Worm (Caenorhabditis elegans) whole organism, L1 larva: Measurements from ENCODE around the gene fbxb-9.
A peak's percentile ranks its signal among the peaks of the same experiment; 100 is the strongest.
"Not testable (repeated sequence)": the region's sequence is repeated elsewhere in the genome, so short reads cannot be mapped to it uniquely, and the experiment has no call there.

ENCODE experiments used
- C04F5.9 ChIP-seq: sonication (generic microtip); optimal IDR thresholded peaks from 2 replicates; lab custom pipeline; 2016; ENCODE audit warnings: missing genetic modification characterization, missing compliant biosample characterization
- C16A3.4 ChIP-seq: fragments of 150-350 bp; optimal IDR thresholded peaks from 2 replicates; lab custom pipeline; 2014; ENCODE audit warnings: missing biosample characterization, missing genetic modification characterization
- dpl-1 ChIP-seq, 3 experiments: fragments of 150-350 bp in 2 of 3; sonication (generic microtip) in 1 of 3; optimal IDR thresholded peaks; 2 replicates each; lab custom pipeline; 2014 to 2017; ENCODE audit warnings: missing biosample characterization in 3 of 3, missing genetic modification characterization in 3 of 3, missing genetic modification reagents in 3 of 3
- efl-1 ChIP-seq, 4 experiments: fragments of 150-350 bp; optimal IDR thresholded peaks in 3 of 4; peaks in 1 of 4; 1 replicate in 1 of 4; 2 replicates in 3 of 4; lab custom pipeline; 2014; ENCODE audit warnings: missing biosample characterization in 2 of 4, missing genetic modification characterization in 2 of 4, missing genetic modification reagents in 2 of 4
- egl-27 ChIP-seq, 2 experiments: fragments of 150-350 bp in 1 of 2; sonication (generic microtip); optimal IDR thresholded peaks; 3 replicates each; lab custom pipeline; 2017 to 2018; ENCODE audit warnings: missing biosample characterization in 2 of 2, missing genetic modification characterization in 2 of 2, missing genetic modification reagents in 2 of 2
- fkh-4 ChIP-seq: sonication (generic microtip); optimal IDR thresholded peaks from 2 replicates; lab custom pipeline; 2016; ENCODE audit warnings: missing compliant biosample characterization, missing genetic modification characterization, borderline replicate concordance
- fkh-8 ChIP-seq: sonication (generic microtip); optimal IDR thresholded peaks from 2 replicates; lab custom pipeline; 2016; ENCODE audit warnings: mild to moderate bottlenecking, missing genetic modification characterization, missing compliant biosample characterization
- grh-1 ChIP-seq: fragments of 200-800 bp; sonication (Bioruptor generic); IDR thresholded peaks from 2 replicates; pipeline ENCODE4 v1.3.6; 2022; ENCODE audit warnings: missing genetic modification reagents, missing genetic modification characterization, missing compliant biosample characterization
- hlh-17 ChIP-seq: fragments of 200-800 bp; sonication (Bioruptor generic); optimal IDR thresholded peaks from 2 replicates; lab custom pipeline; 2018; ENCODE audit warnings: missing genetic modification characterization, mild to moderate bottlenecking, missing compliant biosample characterization, moderate library complexity, borderline replicate concordance
- hpl-2 ChIP-seq: fragments of 150-350 bp; optimal IDR thresholded peaks from 2 replicates; lab custom pipeline; 2014; ENCODE audit warnings: missing biosample characterization, missing genetic modification reagents, missing genetic modification characterization
- isw-1 ChIP-seq: fragments of 200-800 bp; sonication (Bioruptor generic); IDR thresholded peaks from 2 replicates; pipeline ENCODE4 v1.3.6; 2022; ENCODE audit warnings: missing genetic modification characterization, missing compliant biosample characterization
- lin-13 ChIP-seq: fragments of 150-350 bp; optimal IDR thresholded peaks from 2 replicates; lab custom pipeline; 2014; ENCODE audit warnings: missing biosample characterization, missing genetic modification reagents, missing genetic modification characterization
- lin-15B ChIP-seq: fragments of 150-350 bp; sonication (generic microtip); optimal IDR thresholded peaks from 3 replicates; lab custom pipeline; 2014; ENCODE audit warnings: missing biosample characterization, missing genetic modification characterization
- lin-39 ChIP-seq: fragments of 150-350 bp; optimal IDR thresholded peaks from 2 replicates; lab custom pipeline; 2014; ENCODE audit warnings: missing biosample characterization, missing genetic modification reagents, missing genetic modification characterization
- lir-3 ChIP-seq: sonication (generic microtip); optimal IDR thresholded peaks from 2 replicates; lab custom pipeline; 2016; ENCODE audit warnings: mild to moderate bottlenecking, missing genetic modification characterization, moderate library complexity, missing compliant biosample characterization; ENCODE audit not compliant: poor library complexity
- mdl-1 ChIP-seq, 2 experiments: fragments of 150-350 bp; optimal IDR thresholded peaks; 2 replicates each; lab custom pipeline; 2014 to 2017; ENCODE audit warnings: missing biosample characterization in 2 of 2, missing genetic modification characterization in 2 of 2, inconsistent platforms in 1 of 2
- mep-1 ChIP-seq: fragments of 150-350 bp; optimal IDR thresholded peaks from 2 replicates; lab custom pipeline; 2014; ENCODE audit warnings: missing biosample characterization, missing genetic modification characterization
- nhr-11 ChIP-seq: fragments of 150-350 bp; optimal IDR thresholded peaks from 2 replicates; lab custom pipeline; 2014; ENCODE audit warnings: missing biosample characterization, missing genetic modification characterization
- nhr-12 ChIP-seq: sonication (generic microtip); optimal IDR thresholded peaks from 2 replicates; lab custom pipeline; 2017; ENCODE audit warnings: missing biosample characterization, missing genetic modification characterization
- nhr-19 ChIP-seq: fragments of 200-800 bp; sonication (Bioruptor generic); conservative IDR thresholded peaks from 2 replicates; pipeline ENCODE4 v1.3.6; 2022; ENCODE audit warnings: missing genetic modification characterization, missing compliant biosample characterization
- nhr-237 ChIP-seq: fragments of 150-350 bp; optimal IDR thresholded peaks from 2 replicates; lab custom pipeline; 2014; ENCODE audit warnings: missing biosample characterization, missing genetic modification characterization
- nhr-28 ChIP-seq: fragments of 150-350 bp; optimal IDR thresholded peaks from 2 replicates; lab custom pipeline; 2014; ENCODE audit warnings: missing biosample characterization, missing genetic modification characterization
- pag-3 ChIP-seq: sonication (generic microtip); optimal IDR thresholded peaks from 2 replicates; lab custom pipeline; 2017; ENCODE audit warnings: missing genetic modification characterization, mild to moderate bottlenecking, missing compliant biosample characterization, antibody characterized with exemption, borderline replicate concordance; ENCODE audit not compliant: insufficient read depth
- pax-3 ChIP-seq: fragments of 200-800 bp; sonication (Bioruptor generic); optimal IDR thresholded peaks from 2 replicates; lab custom pipeline; 2018; ENCODE audit warnings: mild to moderate bottlenecking, missing genetic modification characterization, moderate library complexity, missing compliant biosample characterization
- pqm-1 ChIP-seq: sonication (generic microtip); optimal IDR thresholded peaks from 3 replicates; lab custom pipeline; 2017; ENCODE audit warnings: missing biosample characterization, missing genetic modification characterization
- rnt-1 ChIP-seq: sonication (generic microtip); optimal IDR thresholded peaks from 2 replicates; lab custom pipeline; 2016; ENCODE audit warnings: mild to moderate bottlenecking, missing genetic modification characterization, moderate library complexity, missing compliant biosample characterization
- skn-1 ChIP-seq: fragments of 150-350 bp; optimal IDR thresholded peaks from 2 replicates; lab custom pipeline; 2014; ENCODE audit warnings: missing biosample characterization, missing genetic modification characterization
- snpc-4 ChIP-seq: fragments of 150-350 bp; optimal IDR thresholded peaks from 2 replicates; lab custom pipeline; 2014; ENCODE audit warnings: missing biosample characterization, missing genetic modification characterization
- sox-4 ChIP-seq: sonication (generic microtip); optimal IDR thresholded peaks from 2 replicates; lab custom pipeline; 2016; ENCODE audit warnings: missing genetic modification characterization, missing compliant biosample characterization
- sptf-1 ChIP-seq: fragments of 150-350 bp; optimal IDR thresholded peaks from 2 replicates; lab custom pipeline; 2014; ENCODE audit warnings: missing biosample characterization, missing genetic modification characterization
- sup-37 ChIP-seq: fragments of 200-800 bp; sonication (Bioruptor generic); optimal IDR thresholded peaks from 2 replicates; lab custom pipeline; 2018; ENCODE audit warnings: mild to moderate bottlenecking, missing genetic modification characterization, missing compliant biosample characterization
- tbx-2 ChIP-seq: sonication (generic microtip); optimal IDR thresholded peaks from 2 replicates; lab custom pipeline; 2016; ENCODE audit warnings: missing genetic modification characterization, missing compliant biosample characterization
- unc-130 ChIP-seq: fragments of 150-350 bp; optimal IDR thresholded peaks from 2 replicates; lab custom pipeline; 2017; ENCODE audit warnings: missing biosample characterization, missing genetic modification characterization, inconsistent platforms
- unc-86 ChIP-seq: sonication (generic microtip); optimal IDR thresholded peaks from 2 replicates; lab custom pipeline; 2016; ENCODE audit warnings: missing genetic modification characterization, missing compliant biosample characterization
- zag-1 ChIP-seq: fragments of 150-350 bp; optimal IDR thresholded peaks from 2 replicates; lab custom pipeline; 2014; ENCODE audit warnings: missing biosample characterization, missing genetic modification characterization
- ztf-4 ChIP-seq: fragments of 150-350 bp; optimal IDR thresholded peaks from 2 replicates; lab custom pipeline; 2014; ENCODE audit warnings: missing biosample characterization, missing genetic modification characterization

Gene fbxb-9

DNA sequence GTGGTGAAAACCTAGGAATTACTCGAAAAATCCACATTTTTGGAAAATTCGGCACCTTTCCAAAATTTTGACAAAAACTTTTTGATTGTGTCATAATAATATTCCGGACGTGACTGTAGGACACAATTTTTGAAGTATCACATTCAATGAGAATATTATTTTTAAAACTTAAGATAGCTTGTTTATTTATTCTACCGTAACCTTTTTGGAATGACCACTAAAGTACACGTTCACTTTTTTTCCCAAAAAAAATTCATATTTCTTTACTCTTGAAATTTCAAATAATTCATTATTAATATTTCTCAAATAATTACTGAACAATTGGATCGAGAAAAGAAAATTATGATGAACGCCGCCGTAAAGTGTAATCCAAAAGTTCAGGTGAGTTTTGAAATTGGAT is 44.8 kb upstream of the fbxb-9 start, which contains the start of gene R07H5.9:
Gene R07H5.9, plus strand, starts transcription at position 301 of the 400 bp plus-strand sequence.
- TF ChIP-seq dpl-1 (GFP tag; optimal IDR thresholded peaks at IDR 0.05; lab: Kevin White, UChicago) (no peak), pag-3 (tag; lab: Kevin White, UChicago) (no peak)

DNA sequence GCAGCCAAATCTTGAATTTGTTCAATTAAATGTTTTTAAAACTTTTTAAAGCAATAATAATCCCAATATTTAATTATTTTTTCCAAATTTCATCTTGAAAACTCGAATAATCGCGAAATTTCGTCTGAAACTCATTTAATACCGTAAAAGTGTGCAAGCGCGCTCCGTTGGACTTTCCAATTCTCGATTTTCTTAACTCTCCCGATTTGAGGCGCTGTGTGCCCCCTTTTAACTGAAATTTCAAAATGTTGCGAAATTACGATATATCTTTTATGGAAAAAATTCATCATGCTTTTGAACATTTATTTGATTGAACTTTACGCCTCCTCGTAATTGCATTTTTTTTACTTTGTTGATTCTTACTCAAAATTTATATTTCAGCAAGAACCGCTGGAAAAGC is 40.0 kb upstream of the fbxb-9 start, which contains the start of gene R07H5.11:
Gene R07H5.11, plus strand, starts transcription at position 380 of the 400 bp plus-strand sequence.
- not testable (repeated sequence) for TF ChIP-seq skn-1; unc-130 (tag; lab: Kevin White, UChicago); nhr-237 (tag; lab: Kevin White, UChicago)
- TF ChIP-seq, all 84 proteins: peak for 0; not testable (repeated sequence) for 84

DNA sequence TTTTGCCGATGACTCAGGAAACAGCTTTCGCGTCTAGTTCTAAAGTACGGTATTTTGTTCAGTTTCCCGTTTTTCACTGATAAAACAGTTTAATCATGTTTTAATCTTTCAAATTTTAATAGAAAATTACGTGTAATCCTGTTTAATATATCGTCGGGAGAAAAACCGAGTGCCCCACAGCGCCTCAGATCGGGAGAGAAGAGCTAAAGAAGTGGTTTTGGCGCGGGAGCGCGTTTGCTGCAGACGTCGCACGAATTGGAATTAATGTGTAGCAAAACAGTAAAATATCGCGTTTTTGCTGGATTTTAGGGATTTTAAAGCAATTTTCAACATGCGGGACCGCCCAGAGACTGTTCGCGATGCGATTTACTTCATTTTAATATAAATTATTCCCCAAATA is 38.3 kb upstream of the fbxb-9 start:
- TF ChIP-seq nhr-19 = peak; percentile 30

DNA sequence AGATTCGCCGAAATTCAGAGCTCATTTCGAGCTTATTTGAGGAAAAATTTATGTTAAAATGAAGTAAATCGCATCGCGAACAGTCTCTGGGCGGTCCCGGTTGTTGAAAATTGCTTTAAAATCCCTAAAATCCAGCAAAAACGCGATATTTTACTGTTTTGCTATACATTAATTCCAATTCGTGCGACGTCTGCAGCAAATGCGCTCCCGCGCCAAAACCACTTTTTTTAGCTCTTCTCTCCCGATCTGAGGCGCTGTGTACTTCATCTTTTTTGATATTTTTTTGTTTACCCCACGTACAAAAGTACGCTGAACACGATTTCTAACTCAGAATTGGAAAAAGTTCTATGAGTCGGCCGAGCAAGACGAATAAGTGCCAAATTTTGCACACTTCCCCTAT is 36.6 kb upstream of the fbxb-9 start, which contains the start of gene R07H5.16:
Gene R07H5.16, plus strand, starts transcription at position 348 of the 400 bp plus-strand sequence.
- TF ChIP-seq isw-1 (GFP tag; lab: Robert Waterston, UW) (peak; percentile 15; the same call in 1 of the 2 replicates), rnt-1 (tag; lab: Kevin White, UChicago) (peak; percentile 2)

DNA sequence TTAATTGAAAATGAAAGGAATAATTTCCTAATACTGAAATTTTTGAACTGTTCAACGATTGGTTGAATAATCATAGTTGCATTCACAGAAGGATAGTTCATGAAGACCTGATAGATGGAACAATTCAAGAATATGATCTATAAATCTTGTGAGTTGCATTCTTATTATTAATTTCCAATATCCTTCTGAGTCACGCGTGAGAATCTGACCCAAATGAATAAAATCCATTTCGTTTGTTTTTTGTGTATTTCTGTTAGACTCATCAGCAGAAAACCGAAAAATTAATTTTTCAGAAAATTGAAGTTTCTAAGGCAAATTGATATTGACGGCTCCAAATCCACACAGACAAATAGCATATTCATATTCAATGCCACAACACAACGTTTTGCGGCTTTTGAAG is 27.1 kb upstream of the fbxb-9 start, which contains the start of gene fbxb-79:
Gene fbxb-79, minus strand, starts transcription at position 101 of the 400 bp plus-strand sequence.
- TF ChIP-seq sox-4 (no peak), unc-86 (tag; lab: Kevin White, UChicago) (no peak), nhr-12 (tag; lab: Kevin White, UChicago) (no peak), sptf-1 (tag; lab: Kevin White, UChicago) (no peak), nhr-11 (tag; lab: Kevin White, UChicago) (no peak), egl-27 (tag; optimal IDR thresholded peaks at IDR 0.05; lab: Kevin White, UChicago) (no peak), nhr-28 (no peak), zag-1 (tag; lab: Kevin White, UChicago) (no peak), C16A3.4 (tag; lab: Kevin White, UChicago) (no peak)
- TF ChIP-seq, all 84 proteins: peak for 0

DNA sequence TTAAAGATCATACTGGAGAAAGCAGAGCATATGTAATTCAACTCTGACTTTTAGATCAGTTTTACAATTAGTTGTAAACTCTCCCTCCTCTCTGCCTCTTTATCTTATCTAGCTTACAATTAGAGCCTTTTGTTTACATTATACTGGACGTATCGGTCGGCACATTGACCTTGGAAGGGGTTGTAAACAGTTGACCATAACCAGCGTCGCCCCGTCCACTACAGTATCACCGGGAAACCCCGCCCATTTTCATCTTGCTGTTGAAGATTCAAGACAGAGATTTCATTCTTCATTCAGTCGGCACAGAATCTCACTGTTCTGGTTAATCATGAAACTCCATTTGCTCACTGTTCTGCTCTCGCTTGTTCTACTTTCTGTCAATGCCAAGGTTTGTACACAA is 24.4 kb upstream of the fbxb-9 start, which contains the start of gene sdz-27:
Gene sdz-27, plus strand, starts transcription at position 301 of the 400 bp plus-strand sequence.
- TF ChIP-seq efl-1 (optimal IDR thresholded peaks at IDR 0.05; lab: Kevin White, UChicago) (no peak), efl-1 (GFP tag; optimal IDR thresholded peaks at IDR 0.05 in 1 of 2; lab: Kevin White, UChicago) (no peak), pqm-1 (tag; lab: Kevin White, UChicago) (no peak), C04F5.9 (tag; lab: Kevin White, UChicago) (no peak), lin-15B (tag; lab: Kevin White, UChicago) (no peak), rnt-1 (tag; lab: Kevin White, UChicago) (no peak), fkh-4 (tag; lab: Kevin White, UChicago) (no peak), tbx-2 (tag; lab: Kevin White, UChicago) (no peak), hpl-2 (no peak), lin-13 (GFP tag; lab: Kevin White, UChicago) (no peak), fkh-8 (no peak), ztf-4 (tag; lab: Kevin White, UChicago) (no peak)

DNA sequence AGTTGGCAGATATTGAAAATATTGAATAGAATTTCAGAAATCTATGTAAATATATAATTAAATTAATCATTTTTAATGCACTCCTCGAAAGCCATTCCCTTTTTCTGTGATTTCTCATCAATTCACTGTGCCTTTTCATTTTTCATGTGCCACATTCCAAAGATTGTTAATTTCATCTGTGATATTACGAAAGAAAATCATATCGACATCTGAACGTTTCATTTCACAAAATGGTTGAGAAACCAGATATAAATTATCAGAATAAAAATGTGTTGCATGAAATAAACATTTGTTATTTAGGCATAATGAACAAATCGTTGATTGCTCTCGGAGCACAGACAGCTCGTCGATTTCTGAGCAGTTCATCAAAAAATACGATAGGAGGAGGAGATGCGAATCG is 21.6 kb upstream of the fbxb-9 start, which contains the start of gene nuaf-3:
Gene nuaf-3, plus strand, starts transcription at position 301 of the 400 bp plus-strand sequence.
- TF ChIP-seq mdl-1 (tag; optimal IDR thresholded peaks at IDR 0.05; lab: Kevin White, UChicago) (no peak), fkh-4 (tag; lab: Kevin White, UChicago) (no peak), snpc-4 (tag; lab: Kevin White, UChicago) (no peak), grh-1 (no peak), hlh-17 (no peak), tbx-2 (tag; lab: Kevin White, UChicago) (no peak), lir-3 (no peak), pax-3 (tag; lab: Kevin White, UChicago) (no peak), sup-37 (GFP tag; lab: Kevin White, UChicago) (no peak), lin-39 (no peak), mep-1 (tag; lab: Kevin White, UChicago) (no peak), rnt-1 (tag; lab: Kevin White, UChicago) (no peak)
